Worm (Caenorhabditis elegans): ENCODE data around the gene T21D12.11.

Gene T21D12.11

DNA sequence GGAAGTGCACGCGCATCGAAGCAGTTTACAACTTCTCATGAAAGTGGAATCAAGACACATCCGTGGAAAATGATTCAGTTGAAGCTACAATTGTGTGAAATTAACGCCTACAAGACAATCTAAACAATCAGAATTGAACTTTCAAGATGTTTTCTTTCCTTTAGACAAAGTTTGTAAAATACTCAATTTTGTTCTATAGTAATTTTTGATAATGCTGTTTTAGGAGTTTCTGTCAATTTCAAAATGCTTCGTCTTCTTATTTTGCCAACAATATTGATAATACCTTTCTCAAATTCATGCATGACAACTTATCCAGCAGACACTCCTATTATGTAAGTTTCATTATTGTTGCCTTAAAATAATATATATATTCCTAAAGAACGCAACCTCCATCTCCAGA is at the start of gene T21D12.11:
T21D12.11 (plus strand) TSS at position 301 of the 400 bp plus-strand sequence.
- TF ChIP-seq nfya-1 (tag; optimal IDR thresholded peaks at IDR 0.05) (no peak), pax-1 (tag; optimal IDR thresholded peaks at IDR 0.05) (no peak), nhr-11 (tag; optimal IDR thresholded peaks at IDR 0.05) (no peak), ttx-3 (tag; optimal IDR thresholded peaks at IDR 0.05) (no peak), pat-9 (tag; optimal IDR thresholded peaks at IDR 0.05) (no peak), zip-5 (tag; optimal IDR thresholded peaks at IDR 0.05) (no peak), rnt-1 (tag; optimal IDR thresholded peaks at IDR 0.05) (no peak), ceh-22 (tag; optimal IDR thresholded peaks at IDR 0.05) (no peak), gmeb-2 (tag; optimal IDR thresholded peaks at IDR 0.05) (no peak), madf-2 (tag; optimal IDR thresholded peaks at IDR 0.05) (no peak), lim-6 (tag; optimal IDR thresholded peaks at IDR 0.05) (no peak)

DNA sequence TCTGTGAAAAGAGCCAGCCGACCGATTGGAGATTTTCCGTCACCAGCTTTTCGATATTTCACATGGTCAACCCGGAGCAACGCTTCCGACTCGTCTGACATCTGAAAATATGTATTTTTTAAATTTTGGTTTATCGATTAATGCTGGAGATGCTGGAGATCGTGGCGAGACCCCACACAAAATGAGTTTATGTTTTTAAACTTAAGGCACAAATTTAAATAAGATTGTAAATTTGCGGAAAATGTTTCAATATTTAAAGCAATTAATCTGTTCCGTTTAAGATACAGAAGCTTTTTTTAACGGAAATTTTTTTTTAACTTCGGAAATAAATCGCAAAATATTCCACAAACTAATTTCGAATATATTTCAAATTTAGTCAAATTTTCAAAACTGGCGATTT is 37.5 kb upstream of the T21D12.11 start, which contains the start of gene gtf-2H1:
gtf-2H1 (minus strand) TSS at position 101 of the 400 bp plus-strand sequence.
- TF ChIP-seq dmd-4 (tag; optimal IDR thresholded peaks at IDR 0.05; ENCODE audit: borderline replicate concordance) (no peak), ref-2 (tag; optimal IDR thresholded peaks at IDR 0.05) (no peak), pha-2 (tag; optimal IDR thresholded peaks at IDR 0.05) (no peak), lin-11 (tag; optimal IDR thresholded peaks at IDR 0.05) (no peak), sox-4 (tag; optimal IDR thresholded peaks at IDR 0.05) (no peak), elt-2 (tag; optimal IDR thresholded peaks at IDR 0.05) (no peak), elt-4 (tag; optimal IDR thresholded peaks at IDR 0.05) (no peak), rnt-1 (tag; optimal IDR thresholded peaks at IDR 0.05) (no peak), tbx-7 (tag; optimal IDR thresholded peaks at IDR 0.05) (no peak)

DNA sequence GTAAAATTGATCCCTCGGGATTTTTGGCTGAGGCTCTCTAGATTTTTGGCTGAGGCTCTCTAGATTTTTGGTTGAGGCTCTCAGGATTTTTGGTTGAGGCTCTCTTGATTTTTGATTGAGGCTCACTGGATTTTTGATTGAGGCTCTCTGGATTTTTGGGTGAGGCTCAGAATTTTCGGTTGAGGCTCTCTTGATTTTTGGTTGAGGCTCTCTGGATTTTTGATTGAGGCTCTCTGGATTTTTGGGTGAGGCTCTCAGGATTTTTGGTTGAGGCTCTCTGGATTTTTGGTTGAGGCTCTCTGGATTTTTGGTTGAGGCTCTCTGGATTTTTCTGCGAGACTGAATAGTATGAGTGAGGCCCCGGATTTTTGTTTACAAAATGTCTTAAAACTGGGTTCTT is 33.1 kb upstream of the T21D12.11 start:
- no peak for TF ChIP-seq pqm-1 (tag; optimal IDR thresholded peaks at IDR 0.05)
- TF ChIP-seq ceh-45 (GFP tag; IDR thresholded peaks at IDR 0.05), result no peak
- TF ChIP-seq sdc-2 (tag; optimal IDR thresholded peaks at IDR 0.05), result no peak
- TF ChIP-seq ceh-22 (tag; optimal IDR thresholded peaks at IDR 0.05), result no peak
- no peak for TF ChIP-seq ref-2 (tag; optimal IDR thresholded peaks at IDR 0.05)
- no peak for TF ChIP-seq C38D4.7 (GFP tag; optimal IDR thresholded peaks at IDR 0.05)
- TF ChIP-seq nfya-1 (tag; optimal IDR thresholded peaks at IDR 0.05), result no peak
- TF ChIP-seq F13H6.1 (tag; optimal IDR thresholded peaks at IDR 0.05), result no peak
- no peak for TF ChIP-seq ceh-34 (tag; optimal IDR thresholded peaks at IDR 0.05)
- TF ChIP-seq dve-1 (tag; optimal IDR thresholded peaks at IDR 0.05), result no peak

DNA sequence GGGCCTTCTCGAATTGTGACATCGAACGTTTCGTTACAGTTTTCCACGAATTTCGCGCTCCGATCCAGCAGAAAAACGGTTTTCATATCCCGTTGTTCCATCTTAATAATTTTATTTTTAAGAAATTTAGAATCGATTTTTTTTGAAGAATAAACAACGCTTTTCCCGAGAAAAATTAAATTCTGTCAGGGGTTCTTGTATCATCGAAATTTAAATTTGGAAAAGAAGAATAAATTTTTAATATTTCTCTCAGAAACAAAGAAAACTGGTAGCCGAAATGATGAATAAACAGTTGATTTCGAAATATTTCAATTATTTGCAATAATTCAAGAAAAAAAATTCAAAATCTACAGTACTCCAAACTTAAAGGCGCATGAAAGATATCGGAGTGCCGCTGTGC is 31.9 kb upstream of the T21D12.11 start, which contains the start of gene ints-13:
ints-13 (minus strand) TSS at position 101 of the 400 bp plus-strand sequence.
- TF ChIP-seq ceh-34 (tag; optimal IDR thresholded peaks at IDR 0.05) (no peak), ama-1 (optimal IDR thresholded peaks at IDR 0.05) (no peak), tbx-7 (tag; optimal IDR thresholded peaks at IDR 0.05) (no peak), ceh-48 (tag; optimal IDR thresholded peaks at IDR 0.05) (no peak), ceh-45 (GFP tag; IDR thresholded peaks at IDR 0.05) (no peak), elt-4 (tag; optimal IDR thresholded peaks at IDR 0.05) (no peak), gmeb-2 (tag; optimal IDR thresholded peaks at IDR 0.05) (no peak), sox-2 (GFP tag; IDR thresholded peaks at IDR 0.05) (no peak), ceh-19 (GFP tag; optimal IDR thresholded peaks at IDR 0.05) (no peak), ceh-18 (tag; optimal IDR thresholded peaks at IDR 0.05) (no peak), fax-1 (tag; optimal IDR thresholded peaks at IDR 0.05) (no peak), eyg-1 (tag; optimal IDR thresholded peaks at IDR 0.05) (no peak), ref-2 (tag; optimal IDR thresholded peaks at IDR 0.05) (no peak), nhr-11 (tag; optimal IDR thresholded peaks at IDR 0.05) (no peak), K09A11.1 (tag; optimal IDR thresholded peaks at IDR 0.05; ENCODE audit: insufficient read depth) (no peak), hlh-6 (tag; optimal IDR thresholded peaks at IDR 0.05) (no peak), nfya-1 (tag; optimal IDR thresholded peaks at IDR 0.05) (no peak), zip-5 (tag; optimal IDR thresholded peaks at IDR 0.05) (no peak), npax-4 (tag; optimal IDR thresholded peaks at IDR 0.05) (no peak), unc-86 (tag; optimal IDR thresholded peaks at IDR 0.05) (no peak)
